Worm (Caenorhabditis elegans) whole organism, early embryonic: ENCODE results near the gene M60.4.

Source experiments
- B0310.2 ChIP-seq: sonication (generic microtip); optimal IDR thresholded peaks from 2 replicates; lab custom pipeline; 2016; ENCODE audit warnings: mild to moderate bottlenecking, missing genetic modification characterization, missing compliant biosample characterization
- F13C5.2 ChIP-seq: sonication (generic microtip); optimal IDR thresholded peaks from 2 replicates; lab custom pipeline; 2017; ENCODE audit warnings: mild to moderate bottlenecking, missing genetic modification characterization, inconsistent platforms, missing compliant biosample characterization
- aly-1 ChIP-seq: sonication (generic microtip); optimal IDR thresholded peaks from 2 replicates; lab custom pipeline; 2016; ENCODE audit warnings: missing genetic modification characterization, missing compliant biosample characterization
- ama-1 ChIP-seq: fragments of 150-350 bp; optimal IDR thresholded peaks from 2 replicates; lab custom pipeline; 2014
- ceh-13 ChIP-seq: fragments of 200-800 bp; sonication (Bioruptor generic); optimal IDR thresholded peaks from 2 replicates; lab custom pipeline; 2018; ENCODE audit warnings: mild to moderate bottlenecking, missing genetic modification characterization, missing compliant biosample characterization
- ceh-36 ChIP-seq: sonication (generic microtip); optimal IDR thresholded peaks from 2 replicates; lab custom pipeline; 2016; ENCODE audit warnings: missing genetic modification characterization, inconsistent platforms, missing compliant biosample characterization
- ets-7 ChIP-seq: sonication (generic microtip); optimal IDR thresholded peaks from 2 replicates; lab custom pipeline; 2016; ENCODE audit warnings: missing genotype, missing genetic modification characterization, missing compliant biosample characterization
- flt-1 ChIP-seq: fragments of 200-800 bp; sonication (Bioruptor generic); IDR thresholded peaks from 2 replicates; pipeline ENCODE4 v1.3.6; 2022; ENCODE audit warnings: missing genetic modification characterization, missing compliant biosample characterization
- hmbx-1 ChIP-seq: sonication (generic microtip); optimal IDR thresholded peaks from 2 replicates; lab custom pipeline; 2016; ENCODE audit warnings: mild to moderate bottlenecking, missing genetic modification characterization, missing compliant biosample characterization
- hmg-4 ChIP-seq: fragments of 200-800 bp; sonication (Bioruptor generic); optimal IDR thresholded peaks from 2 replicates; lab custom pipeline; 2018; ENCODE audit warnings: mild to moderate bottlenecking, missing genetic modification characterization, missing compliant biosample characterization
- hnd-1 ChIP-seq: sonication (generic microtip); optimal IDR thresholded peaks from 2 replicates; lab custom pipeline; 2016; ENCODE audit warnings: missing genetic modification characterization, missing compliant biosample characterization
- pes-1 ChIP-seq: fragments of 200-800 bp; sonication (Bioruptor generic); IDR thresholded peaks from 2 replicates; pipeline ENCODE4 v1.3.6; 2022; ENCODE audit warnings: missing genetic modification reagents, missing genetic modification characterization, missing compliant biosample characterization
- scrt-1 ChIP-seq: fragments of 200-800 bp; sonication (Bioruptor generic); IDR thresholded peaks from 2 replicates; pipeline ENCODE4 v1.3.6; 2022; ENCODE audit warnings: missing genetic modification characterization, missing compliant biosample characterization
- sea-1 ChIP-seq: fragments of 200-800 bp; sonication (Bioruptor generic); conservative IDR thresholded peaks from 2 replicates; pipeline ENCODE4 v1.3.6; 2022; ENCODE audit warnings: missing genetic modification characterization, missing compliant biosample characterization
- tbx-11 ChIP-seq: fragments of 200-800 bp; sonication (Bioruptor generic); IDR thresholded peaks from 2 replicates; pipeline ENCODE4 v1.3.6; 2022; ENCODE audit warnings: missing genetic modification characterization, missing compliant biosample characterization
- tbx-37 ChIP-seq: fragments of 200-800 bp; sonication (Bioruptor generic); conservative IDR thresholded peaks from 2 replicates; pipeline ENCODE4 v1.3.6; 2022; ENCODE audit warnings: missing genetic modification reagents, missing genetic modification characterization, missing compliant biosample characterization
- tra-4 ChIP-seq: sonication (generic microtip); optimal IDR thresholded peaks from 2 replicates; lab custom pipeline; 2017; ENCODE audit warnings: missing genetic modification characterization, missing compliant biosample characterization

M60.4 gene

DNA sequence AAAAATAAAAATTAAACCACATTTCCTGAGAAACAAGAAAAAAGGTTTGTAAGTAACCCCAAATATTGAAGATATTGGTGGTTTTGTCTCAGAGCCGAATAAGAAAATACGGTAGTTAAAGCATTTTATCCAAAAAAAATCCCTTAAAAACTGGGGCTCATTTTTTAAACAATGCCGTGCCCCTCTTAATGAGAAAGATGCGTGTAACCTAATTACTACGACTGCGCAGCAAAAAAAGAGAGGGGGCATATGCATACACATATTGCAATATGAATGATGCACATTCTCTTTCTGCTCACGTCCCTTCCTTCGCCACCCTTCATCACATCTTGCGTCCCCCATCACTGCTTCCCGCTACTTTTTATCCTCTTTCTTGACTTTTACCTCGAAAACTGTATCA is 32.0 kb upstream of the M60.4 start:
- TF ChIP-seq hmg-4 (no peak), ets-7 (tag; lab: Kevin White, UChicago) (no peak), ceh-36 (tag; lab: Kevin White, UChicago) (no peak)

DNA sequence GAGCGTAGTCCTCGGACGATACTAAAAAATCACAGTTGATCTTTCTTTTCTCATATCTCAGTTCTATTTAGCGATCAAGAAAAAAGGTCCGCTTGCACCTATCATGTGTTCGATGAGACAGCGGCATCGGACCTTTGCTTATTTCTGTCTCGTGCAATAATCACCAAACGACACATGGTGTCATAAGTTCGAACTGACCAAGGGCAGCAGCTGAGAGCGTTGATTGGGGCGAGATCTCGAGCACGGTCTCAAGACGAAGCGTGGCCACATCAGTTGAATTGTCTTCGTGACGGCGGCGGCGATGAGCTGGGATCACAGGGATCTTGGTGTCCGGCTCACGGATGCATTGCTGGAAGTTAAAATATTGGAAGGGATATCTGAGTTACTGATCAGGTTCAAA is 26.6 kb upstream of the M60.4 start:
- TF ChIP-seq tbx-37 (GFP tag; lab: Robert Waterston, UW) (no peak), ama-1 (lab: Kevin White, UChicago) (no peak), tra-4 (tag; lab: Kevin White, UChicago) (no peak), ceh-13 (no peak)

DNA sequence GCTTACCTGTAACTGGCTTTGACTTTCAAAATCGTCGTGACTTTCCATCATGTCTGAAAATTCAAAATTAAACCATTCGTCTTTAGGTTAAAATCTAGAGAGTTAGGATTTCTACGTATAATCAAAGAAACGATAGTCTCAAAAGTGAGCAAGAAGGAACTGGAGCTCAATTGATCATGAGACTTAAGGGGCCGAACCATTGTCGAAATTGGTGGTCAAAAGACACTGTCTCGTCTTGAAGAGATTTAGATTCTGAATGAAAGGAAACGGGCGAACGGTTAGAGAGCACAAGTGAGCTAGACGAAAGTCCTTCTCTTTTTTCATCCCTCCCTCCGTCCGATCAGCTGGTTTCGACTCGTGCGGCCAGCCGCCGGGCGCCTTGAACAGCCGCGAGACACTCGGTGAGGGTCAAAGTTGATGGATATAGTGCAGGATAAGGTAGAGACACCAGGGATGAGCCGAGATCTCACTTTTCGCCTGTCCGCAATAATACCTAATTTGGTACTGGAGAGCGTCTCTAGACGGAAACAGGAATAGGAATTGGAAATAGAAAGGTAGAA is 25.1 kb upstream of the M60.4 start, which contains the start of gene M60.7:
Gene M60.7 (minus strand): TSS at position 51 of the 560 bp plus-strand sequence.
- TF ChIP-seq hnd-1 (no peak), hmg-4 (no peak), tbx-11 (no peak)

DNA sequence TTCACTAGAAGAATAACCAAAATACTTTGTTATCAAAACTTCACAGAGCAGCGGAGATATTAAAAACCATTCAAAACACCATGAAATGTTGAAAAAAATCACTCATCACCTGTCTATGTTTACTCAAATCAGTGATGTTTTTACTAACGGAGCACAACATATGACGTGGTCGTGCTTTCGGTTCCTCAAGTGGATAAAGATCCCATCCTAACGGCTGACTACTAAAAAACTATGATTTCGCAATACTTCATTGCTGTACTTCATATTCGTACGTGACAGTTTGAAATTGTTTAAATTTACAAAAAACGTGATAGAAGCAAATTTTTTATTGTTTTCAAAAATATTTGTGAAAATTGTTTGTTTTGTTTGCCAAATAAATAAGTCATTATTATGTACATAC is 21.6 kb upstream of the M60.4 start:
- TF ChIP-seq ceh-13 (no peak), hmbx-1 (tag; lab: Kevin White, UChicago) (no peak), pes-1 (GFP tag; lab: Robert Waterston, UW) (no peak), ama-1 (lab: Kevin White, UChicago) (no peak), hnd-1 (no peak), ets-7 (tag; lab: Kevin White, UChicago) (no peak), B0310.2 (tag; lab: Kevin White, UChicago) (no peak), F13C5.2 (tag; lab: Kevin White, UChicago) (no peak), tra-4 (tag; lab: Kevin White, UChicago) (no peak), hmg-4 (no peak), sea-1 (GFP tag; lab: Robert Waterston, UW) (no peak), flt-1 (GFP tag; lab: Robert Waterston, UW) (no peak)

DNA sequence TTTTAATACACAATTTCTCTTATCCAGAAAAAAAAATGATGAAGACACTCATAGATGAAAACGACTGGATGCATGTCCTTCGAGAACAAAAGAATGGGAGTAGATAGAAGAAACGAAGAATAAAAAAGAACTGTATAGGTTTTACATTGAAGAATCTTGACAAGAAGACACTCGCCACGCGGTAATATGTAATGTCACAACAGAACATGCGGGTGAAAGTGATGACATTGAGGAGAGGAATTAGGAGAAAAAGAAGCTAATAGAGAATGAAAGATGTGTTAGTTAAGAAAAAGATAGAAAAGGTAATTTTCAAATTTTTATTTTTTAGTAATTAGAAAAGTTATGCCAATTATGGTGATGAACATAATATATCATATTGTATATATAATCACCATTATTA is 19.3 kb upstream of the M60.4 start:
- TF ChIP-seq pes-1 (GFP tag; lab: Robert Waterston, UW) (no peak), F13C5.2 (tag; lab: Kevin White, UChicago) (no peak), tbx-37 (GFP tag; lab: Robert Waterston, UW) (no peak)

DNA sequence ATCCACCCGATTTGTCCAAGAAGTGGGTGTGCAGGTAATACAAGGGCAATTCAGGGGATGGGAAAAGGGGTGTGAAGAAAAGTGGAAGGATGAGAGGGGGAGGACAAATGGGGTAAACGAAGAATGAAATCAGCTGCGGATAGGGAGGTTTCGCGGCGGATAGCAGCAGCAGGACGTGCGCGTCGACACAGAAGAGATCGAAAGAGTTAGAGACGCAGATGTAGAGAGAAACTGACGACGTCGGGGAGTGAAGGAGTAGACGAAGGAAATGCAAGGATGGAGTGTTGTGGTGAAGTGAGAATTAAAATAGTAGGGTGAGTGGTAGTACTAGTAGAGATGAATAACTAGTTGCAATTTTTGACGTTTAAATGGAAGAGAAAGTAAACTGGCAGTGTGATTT is 16.2 kb upstream of the M60.4 start, which contains the start of gene M60.6:
Gene M60.6 (minus strand): TSS at position 166 of the 400 bp plus-strand sequence.
- TF ChIP-seq F13C5.2 (tag; lab: Kevin White, UChicago), result peak; percentile 35
- TF ChIP-seq tbx-11, result no peak

DNA sequence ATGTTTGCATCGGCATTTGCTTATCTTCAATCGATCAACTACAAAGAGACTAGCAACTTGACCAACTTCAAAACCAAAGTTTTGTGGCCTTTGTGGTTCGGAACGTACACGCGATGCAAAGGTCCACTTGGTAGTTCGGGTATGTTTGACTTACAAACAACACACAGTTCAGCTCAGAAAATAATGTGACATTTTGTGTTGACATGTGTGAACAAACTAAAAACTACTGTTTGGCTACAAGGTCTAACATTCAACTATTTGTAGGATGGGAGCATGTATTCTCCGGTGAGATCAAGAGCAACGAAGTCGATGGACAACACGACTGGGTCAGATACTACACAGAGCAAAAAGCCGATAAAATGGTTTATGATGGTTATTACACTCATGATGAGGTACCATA is 11.0 kb upstream of the M60.4 start:
- TF ChIP-seq ama-1 (lab: Kevin White, UChicago), result no peak

DNA sequence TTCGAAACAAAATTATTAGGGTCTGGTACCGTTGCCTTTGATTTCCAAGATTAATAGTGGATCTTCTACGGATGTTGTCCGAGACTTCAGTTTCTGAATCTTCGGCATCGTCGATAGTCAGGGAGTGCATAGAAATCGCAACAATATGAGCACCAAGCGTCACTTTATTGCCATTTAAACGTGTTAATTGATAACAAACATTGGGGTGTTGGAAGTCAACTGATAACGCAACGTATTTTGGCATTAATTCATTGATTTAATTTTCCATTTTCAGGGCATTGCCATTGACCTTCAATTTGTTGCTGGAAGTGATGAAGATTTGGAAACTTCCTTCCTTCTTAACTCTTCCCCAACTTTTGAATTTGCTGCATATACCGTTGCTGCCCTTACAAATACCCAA is 10.0 kb upstream of the M60.4 start, which contains the start of gene kqt-2:
Gene kqt-2 (minus strand): TSS at position 244 of the 400 bp plus-strand sequence.
- no peak for TF ChIP-seq tbx-11

DNA sequence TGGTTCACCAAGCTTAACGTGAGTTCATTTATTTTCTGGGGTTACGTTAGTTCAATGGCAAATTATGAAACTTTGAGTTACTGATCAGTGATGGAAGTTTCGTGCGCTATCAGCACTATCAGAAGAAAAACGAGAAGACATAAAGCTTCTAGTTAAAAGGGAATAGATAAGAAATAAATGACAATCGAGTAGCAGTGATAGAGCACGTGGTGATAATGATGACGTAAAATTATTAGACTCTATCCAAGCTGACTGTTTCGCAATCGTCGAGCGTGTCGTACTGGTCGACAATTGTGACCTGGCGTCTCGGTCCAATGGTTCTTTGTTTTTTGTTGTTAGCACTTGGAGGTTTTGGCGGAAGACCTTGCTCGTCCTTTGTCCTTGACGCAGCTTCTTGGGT is 7.0 kb upstream of the M60.4 start:
- TF ChIP-seq sea-1 (GFP tag; lab: Robert Waterston, UW) (no peak), ama-1 (lab: Kevin White, UChicago) (no peak), aly-1 (tag; lab: Kevin White, UChicago) (no peak), hnd-1 (no peak)

DNA sequence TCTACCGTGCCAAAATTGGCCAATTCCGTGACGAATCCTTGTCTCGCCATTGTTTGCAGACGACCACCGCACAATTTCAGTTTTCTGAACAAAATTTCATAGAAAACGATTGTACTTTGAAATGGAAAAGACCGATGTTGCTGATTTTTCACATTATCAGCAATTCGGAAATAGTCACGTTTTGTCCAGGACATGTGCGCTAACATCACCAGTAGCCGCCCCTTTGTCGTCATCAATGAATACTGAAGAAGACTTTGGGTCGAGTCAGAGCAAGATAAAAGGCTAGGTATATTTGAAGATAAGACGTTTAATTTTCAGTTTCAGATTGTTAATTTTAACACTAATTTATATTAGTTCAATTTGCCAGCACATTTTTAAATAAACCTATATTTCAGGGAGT is 5.8 kb upstream of the M60.4 start, which contains the start of gene endu-2:
Gene endu-2 (plus strand): TSS at position 396 of the 400 bp plus-strand sequence.
- no peak for TF ChIP-seq ceh-13
- no peak for TF ChIP-seq ceh-36 (tag; lab: Kevin White, UChicago)
- no peak for TF ChIP-seq scrt-1 (GFP tag; lab: Robert Waterston, UW)
- no peak for TF ChIP-seq ama-1 (lab: Kevin White, UChicago)
- no peak for TF ChIP-seq hnd-1
- TF ChIP-seq pes-1 (GFP tag; lab: Robert Waterston, UW), result no peak
- no peak for TF ChIP-seq ets-7 (tag; lab: Kevin White, UChicago)
- TF ChIP-seq F13C5.2 (tag; lab: Kevin White, UChicago), result no peak
- no peak for TF ChIP-seq aly-1 (tag; lab: Kevin White, UChicago)
- no peak for TF ChIP-seq B0310.2 (tag; lab: Kevin White, UChicago)
- no peak for TF ChIP-seq sea-1 (GFP tag; lab: Robert Waterston, UW)
- TF ChIP-seq tra-4 (tag; lab: Kevin White, UChicago), result no peak
